Fruit fly (Drosophila melanogaster) whole organism, wandering third instar larva: Measurements from ENCODE around the gene tal-1A.
A peak's percentile ranks its signal among the peaks of the same experiment; 100 is the strongest.

Experiments
- Abd-B ChIP-seq: fragments of >200 bp; optimal IDR thresholded peaks from 2 replicates; lab custom pipeline; 2017; ENCODE audit warnings: missing biosample characterization, missing genetic modification characterization
- CG32264 ChIP-seq: fragments of 200-800 bp; sonication (Bioruptor generic); optimal IDR thresholded peaks from 2 replicates; lab custom pipeline; 2016; ENCODE audit warnings: missing biosample characterization, missing genetic modification characterization
- CG9705 ChIP-seq: fragments of 200-800 bp; sonication (Bioruptor generic); optimal IDR thresholded peaks from 2 replicates; lab custom pipeline; 2018; ENCODE audit warnings: missing biosample characterization, mild to moderate bottlenecking, missing genetic modification characterization
- CrebA ChIP-seq: fragments of 200-800 bp; sonication (Bioruptor generic); optimal IDR thresholded peaks from 2 replicates; lab custom pipeline; 2016; ENCODE audit warnings: missing biosample characterization, mild to moderate bottlenecking, missing genetic modification characterization, borderline replicate concordance
- Dfd ChIP-seq: fragments of >200 bp; optimal IDR thresholded peaks from 2 replicates; lab custom pipeline; 2017; ENCODE audit warnings: missing biosample characterization, missing genetic modification characterization
- Dif ChIP-seq: fragments of 200-275, 200-300 bp; sonication (Bioruptor generic); optimal IDR thresholded peaks from 2 replicates; lab custom pipeline; 2018; ENCODE audit warnings: missing biosample characterization, missing genetic modification characterization; ENCODE audit not compliant: partially characterized antibody
- GATAd ChIP-seq: sonication (Bioruptor generic); optimal IDR thresholded peaks from 2 replicates; lab custom pipeline; 2016; ENCODE audit warnings: missing biosample characterization, missing genetic modification characterization
- HLH106 ChIP-seq: fragments of 200-800 bp; optimal IDR thresholded peaks from 3 replicates; lab custom pipeline; 2019; ENCODE audit warnings: missing biosample characterization, mild to moderate bottlenecking, missing genetic modification characterization, moderate library complexity
- Hnf4 ChIP-seq: fragments of 200-800 bp; sonication (Bioruptor generic); optimal IDR thresholded peaks from 2 replicates; lab custom pipeline; 2016; ENCODE audit warnings: missing biosample characterization, mild to moderate bottlenecking, missing genetic modification characterization
- Jra ChIP-seq: sonication (Bioruptor generic); optimal IDR thresholded peaks from 2 replicates; lab custom pipeline; 2016; ENCODE audit warnings: missing biosample characterization, missing genetic modification characterization
- Mio ChIP-seq: sonication (Bioruptor generic); optimal IDR thresholded peaks from 2 replicates; lab custom pipeline; 2016; ENCODE audit warnings: missing biosample characterization, missing genetic modification characterization
- Myc ChIP-seq: fragments of >200 bp; optimal IDR thresholded peaks from 2 replicates; lab custom pipeline; 2017
- N ChIP-seq: fragments of >200 bp; optimal IDR thresholded peaks from 2 replicates; lab custom pipeline; 2018; ENCODE audit warnings: missing biosample characterization, missing external identifiers, missing genetic modification characterization
- OdsH ChIP-seq: fragments of 200-800 bp; sonication (Bioruptor generic); optimal IDR thresholded peaks from 2 replicates; lab custom pipeline; 2016; ENCODE audit warnings: missing biosample characterization, mild to moderate bottlenecking, missing genetic modification characterization
- Rel ChIP-seq, 2 experiments: fragments of 200-800 bp; sonication (Bioruptor generic) in 1 of 2; optimal IDR thresholded peaks; 2 replicates in 1 of 2; 3 replicates in 1 of 2; lab custom pipeline; 2016 to 2019; ENCODE audit warnings: mild to moderate bottlenecking in 2 of 2, missing biosample characterization in 2 of 2, missing genetic modification characterization in 2 of 2, moderate library complexity in 1 of 2
- Sp1 ChIP-seq: fragments of 200-800 bp; sonication (Bioruptor generic); optimal IDR thresholded peaks from 3 replicates; lab custom pipeline; 2019; ENCODE audit warnings: missing biosample characterization, mild to moderate bottlenecking, missing genetic modification characterization, moderate library complexity
- Vsx2 ChIP-seq: fragments of 200-300, 225-300 bp; sonication (Bioruptor generic); optimal IDR thresholded peaks from 2 replicates; lab custom pipeline; 2018; ENCODE audit warnings: missing biosample characterization, missing genetic modification characterization; ENCODE audit not compliant: partially characterized antibody
- dl ChIP-seq, 2 experiments: fragments of 175-275, 200-275 bp in 1 of 2; fragments of 200-275 bp in 1 of 2; sonication (Bioruptor generic); optimal IDR thresholded peaks; lab custom pipeline; 2018; ENCODE audit warnings: mild to moderate bottlenecking in 2 of 2, missing biosample characterization in 2 of 2, missing genetic modification characterization in 2 of 2, moderate library complexity in 2 of 2; ENCODE audit not compliant: partially characterized antibody in 2 of 2, insufficient read depth in 1 of 2
- dmrt93B ChIP-seq: fragments of 200-800 bp; sonication (Bioruptor generic); optimal IDR thresholded peaks from 2 replicates; lab custom pipeline; 2018; ENCODE audit warnings: missing biosample characterization, mild to moderate bottlenecking, missing genetic modification characterization
- dsf ChIP-seq: sonication (Bioruptor generic); optimal IDR thresholded peaks from 2 replicates; lab custom pipeline; 2016; ENCODE audit warnings: missing biosample characterization, missing genetic modification characterization, borderline replicate concordance
- foxo ChIP-seq, 2 experiments: fragments of 200-800 bp; sonication (Bioruptor generic); optimal IDR thresholded peaks; 2 replicates in 1 of 2; 3 replicates in 1 of 2; lab custom pipeline; 2016 to 2017; ENCODE audit warnings: missing biosample characterization in 2 of 2, missing genetic modification characterization in 2 of 2
- fru ChIP-seq: fragments of 200-800 bp; sonication (Bioruptor generic); optimal IDR thresholded peaks from 3 replicates; lab custom pipeline; 2016; ENCODE audit warnings: missing biosample characterization, mild to moderate bottlenecking, missing genetic modification characterization
- h ChIP-seq: fragments of 200-800 bp; sonication (Bioruptor generic); optimal IDR thresholded peaks from 3 replicates; lab custom pipeline; 2016; ENCODE audit warnings: missing biosample characterization, mild to moderate bottlenecking, missing genetic modification characterization
- jim ChIP-seq: fragments of 175-275, 200-325 bp; sonication (Bioruptor generic); optimal IDR thresholded peaks from 2 replicates; lab custom pipeline; 2016; ENCODE audit warnings: missing biosample characterization, mild to moderate bottlenecking, missing genetic modification characterization
- lola ChIP-seq: fragments of >200 bp; optimal IDR thresholded peaks from 2 replicates; lab custom pipeline; 2017; ENCODE audit warnings: missing biosample characterization, missing genetic modification characterization
- psq ChIP-seq: fragments of 200-800 bp; sonication (Bioruptor generic); optimal IDR thresholded peaks from 3 replicates; lab custom pipeline; 2017; ENCODE audit warnings: missing biosample characterization, mild to moderate bottlenecking, missing genetic modification characterization, moderate library complexity
- rgr ChIP-seq: fragments of 200-800 bp; sonication (Bioruptor generic); optimal IDR thresholded peaks from 3 replicates; lab custom pipeline; 2016; ENCODE audit warnings: missing biosample characterization, mild to moderate bottlenecking, missing genetic modification characterization
- sage ChIP-seq: fragments of 200-800 bp; sonication (Bioruptor generic); optimal IDR thresholded peaks from 2 replicates; lab custom pipeline; 2016; ENCODE audit warnings: missing biosample characterization, mild to moderate bottlenecking, missing genetic modification characterization
- sv ChIP-seq: fragments of 200-800 bp; sonication (Bioruptor generic); optimal IDR thresholded peaks from 3 replicates; lab custom pipeline; 2016; ENCODE audit warnings: missing biosample characterization, missing genetic modification characterization
- usp ChIP-seq: fragments of >200 bp; optimal IDR thresholded peaks from 2 replicates; lab custom pipeline; 2017; ENCODE audit warnings: missing biosample characterization, missing genetic modification characterization

Gene tal-1A

DNA sequence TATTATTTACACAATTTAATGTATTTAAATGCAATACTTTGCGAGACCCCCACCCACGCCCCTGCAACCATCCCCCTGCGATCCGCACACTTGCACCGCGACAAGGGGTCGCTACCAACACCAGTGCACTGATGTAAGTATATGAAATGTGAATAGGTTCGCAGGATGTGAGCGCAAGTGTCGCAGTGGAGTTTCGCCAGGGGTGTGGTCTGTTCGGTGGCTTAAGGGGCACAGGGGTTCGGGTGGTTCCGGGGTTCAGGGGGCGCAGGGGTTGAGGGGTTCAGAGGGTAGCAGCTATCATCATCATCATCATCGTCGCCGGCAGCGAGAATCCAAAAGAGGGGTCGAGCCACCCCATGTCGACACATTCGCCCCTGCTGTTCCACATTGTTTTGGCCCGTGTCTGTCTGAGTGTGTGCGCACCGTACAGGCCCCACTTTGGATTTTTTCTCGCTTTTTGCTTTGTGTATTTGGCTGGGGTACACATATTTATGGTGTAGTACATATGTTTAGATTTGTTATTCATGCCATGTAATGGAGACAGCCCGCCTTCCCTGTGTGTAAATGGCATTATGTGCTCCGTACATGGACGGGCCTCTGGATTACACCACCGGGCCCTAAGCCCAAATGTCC, 7.8 kb upstream of the tal-1A start:
- TF ChIP-seq lola (GFP tag; lab: Kevin White, UChicago): no peak
- no peak for TF ChIP-seq CG32264
- no peak for TF ChIP-seq Hnf4
- no peak for TF ChIP-seq CrebA (GFP tag; lab: Kevin White, UChicago)
- TF ChIP-seq jim (GFP tag; lab: Kevin White, UChicago): no peak
- TF ChIP-seq dmrt93B (GFP tag; lab: Kevin White, UChicago): no peak
- TF ChIP-seq psq (GFP tag; lab: Kevin White, UChicago): no peak
- TF ChIP-seq usp (GFP tag; lab: Kevin White, UChicago): no peak
- no peak for TF ChIP-seq Rel (GFP tag; optimal IDR thresholded peaks at IDR 0.05; lab: Kevin White, UChicago)
- no peak for TF ChIP-seq Rel (tag; optimal IDR thresholded peaks at IDR 0.05; lab: Kevin White, UChicago)
- TF ChIP-seq dl (GFP tag; optimal IDR thresholded peaks at IDR 0.05; lab: Kevin White, UChicago; ENCODE audit: insufficient read depth in 1 of 2, partially characterized antibody in 2 of 2): no peak
- no peak for TF ChIP-seq fru (GFP tag; lab: Kevin White, UChicago)
- TF ChIP-seq HLH106 (tag; lab: Kevin White, UChicago): no peak
- no peak for TF ChIP-seq Abd-B
- no peak for TF ChIP-seq CG9705 (GFP tag; lab: Kevin White, UChicago)
- TF ChIP-seq Myc: no peak
- TF ChIP-seq dsf (GFP tag; lab: Kevin White, UChicago): no peak
- TF ChIP-seq GATAd (GFP tag; lab: Kevin White, UChicago): no peak
- TF ChIP-seq OdsH (GFP tag; lab: Kevin White, UChicago): no peak
- no peak for TF ChIP-seq Dfd
- no peak for TF ChIP-seq sv

DNA sequence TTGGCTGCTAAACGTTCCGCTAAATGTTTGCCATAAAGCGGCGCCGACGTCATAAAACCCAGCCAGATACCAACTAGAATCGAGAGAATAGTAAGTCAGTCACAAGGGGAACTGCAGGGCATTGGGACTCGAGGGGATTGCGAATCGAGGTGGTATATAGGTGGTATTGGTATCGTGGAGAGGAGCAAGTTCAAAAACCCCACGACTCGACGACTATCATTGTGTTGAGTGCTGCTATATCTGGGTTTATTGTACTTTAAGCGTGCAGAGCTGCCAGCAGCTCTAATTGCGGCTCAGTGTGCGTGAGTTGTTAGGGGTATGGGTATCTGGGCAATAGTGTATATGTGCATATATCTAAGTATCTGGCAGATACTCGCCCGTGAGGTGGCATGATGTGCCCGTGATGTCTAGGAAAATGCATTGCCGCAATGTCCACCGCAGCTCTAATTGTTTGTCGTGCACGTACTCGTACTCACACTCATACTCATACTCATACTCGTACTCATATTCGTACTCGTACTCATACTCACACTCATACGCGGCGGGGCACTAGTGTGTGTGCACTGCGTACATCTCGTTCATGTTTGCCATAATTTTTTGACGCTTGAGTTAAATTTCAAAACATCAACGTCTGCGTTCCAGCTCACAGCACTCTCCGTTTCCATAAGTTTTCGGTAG, 6.7 kb upstream of the tal-1A start:
- TF ChIP-seq rgr (GFP tag; lab: Kevin White, UChicago) (no peak), Mio (GFP tag; lab: Kevin White, UChicago) (no peak), GATAd (GFP tag; lab: Kevin White, UChicago) (no peak), Rel (GFP tag; optimal IDR thresholded peaks at IDR 0.05; lab: Kevin White, UChicago) (no peak), Rel (tag; optimal IDR thresholded peaks at IDR 0.05; lab: Kevin White, UChicago) (no peak), Jra (GFP tag; lab: Kevin White, UChicago) (no peak), Dif (GFP tag; lab: Kevin White, UChicago) (no peak), jim (GFP tag; lab: Kevin White, UChicago) (no peak), N (no peak), OdsH (GFP tag; lab: Kevin White, UChicago) (no peak)
- TF ChIP-seq, all 38 proteins: peak for 0

DNA sequence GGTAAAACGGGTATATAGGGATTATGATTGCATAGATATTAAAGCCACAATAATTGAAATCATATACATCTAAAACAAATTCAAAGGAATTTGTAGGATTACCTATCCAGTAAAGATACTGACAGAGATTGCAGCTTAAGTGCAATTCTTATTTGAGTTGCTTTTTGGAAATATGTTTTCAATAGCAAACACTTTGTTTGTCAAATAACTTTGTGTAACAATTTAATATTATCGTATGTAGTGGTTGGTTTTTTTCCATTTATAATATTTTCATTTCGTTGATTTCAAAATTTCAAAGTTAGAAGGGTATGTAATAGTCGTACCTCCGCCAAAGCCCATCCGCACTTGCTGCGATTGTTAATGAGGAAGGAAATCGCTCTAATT, 6.2 kb upstream of the tal-1A start:
- TF ChIP-seq fru (GFP tag; lab: Kevin White, UChicago): peak; percentile 13
- no peak for TF ChIP-seq sage
- no peak for TF ChIP-seq psq (GFP tag; lab: Kevin White, UChicago)
- TF ChIP-seq foxo (GFP tag; optimal IDR thresholded peaks at IDR 0.05; lab: Kevin White, UChicago): peak in 1 of 2 experiments; percentile 2
- no peak for TF ChIP-seq Sp1 (GFP tag; lab: Kevin White, UChicago)

DNA sequence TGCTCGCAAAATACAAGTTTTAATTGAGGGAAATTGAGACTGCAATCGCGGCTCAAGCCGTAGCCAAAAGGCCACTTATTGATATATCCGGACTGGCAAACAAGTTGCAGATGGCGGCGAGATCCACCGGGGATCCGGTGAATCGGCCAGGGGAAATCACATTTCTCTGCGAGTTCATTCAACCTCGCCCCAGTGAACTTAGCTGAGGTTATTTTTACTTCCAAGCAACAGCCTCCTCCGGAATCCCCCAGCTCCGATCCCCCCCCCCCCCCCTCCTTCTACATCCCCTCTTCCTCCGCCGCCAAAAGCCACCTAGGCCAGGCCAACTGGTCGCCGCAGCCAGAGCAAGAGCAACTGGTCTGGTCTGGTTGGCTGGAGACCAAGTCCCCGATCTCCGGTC, 5.6 kb upstream of the tal-1A start:
- no peak for TF ChIP-seq usp (GFP tag; lab: Kevin White, UChicago)
- TF ChIP-seq h (GFP tag; lab: Kevin White, UChicago): no peak
- no peak for TF ChIP-seq Vsx2
- TF ChIP-seq Rel (GFP tag; optimal IDR thresholded peaks at IDR 0.05; lab: Kevin White, UChicago): no peak
- peak; percentile 60 for TF ChIP-seq Rel (tag; optimal IDR thresholded peaks at IDR 0.05; lab: Kevin White, UChicago)

DNA sequence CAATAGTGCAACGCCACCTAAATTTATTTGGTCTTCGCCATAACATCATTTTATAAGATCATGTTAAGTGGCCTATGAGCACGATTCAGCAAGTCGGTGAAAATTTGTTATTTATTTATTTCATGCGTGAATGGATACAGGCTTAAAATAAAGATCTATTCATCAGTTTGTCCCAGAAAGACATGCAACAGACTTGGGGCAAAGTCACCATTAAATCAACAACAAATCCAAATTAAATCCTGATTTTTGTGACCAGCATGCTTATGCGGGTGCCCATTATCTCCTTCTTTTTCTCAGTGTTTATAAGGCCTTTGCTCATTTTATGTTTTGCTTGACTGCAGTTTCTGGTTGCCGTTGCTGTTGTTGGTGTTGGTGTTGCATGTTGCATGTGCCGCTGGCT, 5.0 kb upstream of the tal-1A start:
- peak in 1 of 2 experiments; percentile 7 for TF ChIP-seq foxo (GFP tag; optimal IDR thresholded peaks at IDR 0.05; lab: Kevin White, UChicago)
- TF ChIP-seq Sp1 (GFP tag; lab: Kevin White, UChicago): no peak
